Worm (Caenorhabditis elegans): ENCODE measurements around the gene bath-44.

- TF ChIP-seq him-1 (tag; optimal IDR thresholded peaks at IDR 0.05) (no peak), dao-5 (tag; optimal IDR thresholded peaks at IDR 0.05) (no peak)
Measured at ce11 chrII:7413275-7413674, 18.5 kb downstream of the bath-44 start.
